Worm (Caenorhabditis elegans): ENCODE results near the gene C25F9.4.

DNA sequence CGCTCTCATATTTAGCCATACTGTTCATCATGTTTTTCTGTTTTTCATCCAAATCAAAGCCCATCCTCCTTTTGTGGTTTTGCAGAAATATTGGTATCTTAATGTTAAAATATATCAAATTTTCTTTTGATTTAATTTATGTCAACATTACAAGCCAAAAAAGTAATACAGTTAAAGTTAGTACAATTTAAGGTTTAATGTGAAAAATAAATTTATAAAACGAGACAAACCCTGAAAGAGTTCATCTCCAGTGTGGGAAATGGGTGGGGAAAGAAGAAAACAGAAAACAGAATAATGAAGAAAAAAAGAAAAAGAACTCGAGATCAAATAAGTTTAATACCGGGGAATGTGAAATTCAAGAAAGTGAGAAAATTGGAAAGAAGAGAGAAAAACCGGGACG lies 32.4 kb upstream of the C25F9.4 start, which contains the start of gene M04C3.2:
- no peak for TF ChIP-seq T22C8.4 (GFP tag; IDR thresholded peaks at IDR 0.05)
- TF ChIP-seq ztf-29 (GFP tag; IDR thresholded peaks at IDR 0.05) = no peak
- TF ChIP-seq flt-1 (GFP tag; IDR thresholded peaks at IDR 0.05) = no peak
- TF ChIP-seq klf-2 (GFP tag; conservative IDR thresholded peaks at IDR 0.05) = no peak
